Worm (Caenorhabditis elegans): ENCODE results near the gene Y47C4A.1.

The Y47C4A.1 gene

DNA sequence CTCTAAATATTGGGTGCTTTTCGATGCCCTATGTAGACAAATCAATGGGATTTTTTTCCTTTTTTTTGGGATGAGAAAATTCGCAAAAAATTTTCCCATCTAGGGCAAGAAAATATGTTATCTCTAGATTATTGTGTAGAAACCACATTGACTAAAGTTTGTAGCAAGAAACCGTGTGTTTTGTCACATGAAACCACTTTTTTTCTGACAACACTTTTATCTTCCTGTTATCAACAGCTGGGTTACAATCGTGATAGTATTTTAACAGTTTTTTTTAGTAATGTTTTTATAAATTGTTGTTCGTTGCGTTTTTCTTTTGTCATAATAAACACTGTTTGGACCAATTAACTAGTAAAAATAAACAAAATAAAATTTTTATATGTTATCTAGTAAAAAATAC, 26.2 kb upstream of the Y47C4A.1 start:
- no peak for TF ChIP-seq pes-1 (GFP tag; IDR thresholded peaks at IDR 0.05)
- no peak for TF ChIP-seq tbx-11 (GFP tag; IDR thresholded peaks at IDR 0.05)
- no peak for TF ChIP-seq aly-1 (tag; optimal IDR thresholded peaks at IDR 0.05)

DNA sequence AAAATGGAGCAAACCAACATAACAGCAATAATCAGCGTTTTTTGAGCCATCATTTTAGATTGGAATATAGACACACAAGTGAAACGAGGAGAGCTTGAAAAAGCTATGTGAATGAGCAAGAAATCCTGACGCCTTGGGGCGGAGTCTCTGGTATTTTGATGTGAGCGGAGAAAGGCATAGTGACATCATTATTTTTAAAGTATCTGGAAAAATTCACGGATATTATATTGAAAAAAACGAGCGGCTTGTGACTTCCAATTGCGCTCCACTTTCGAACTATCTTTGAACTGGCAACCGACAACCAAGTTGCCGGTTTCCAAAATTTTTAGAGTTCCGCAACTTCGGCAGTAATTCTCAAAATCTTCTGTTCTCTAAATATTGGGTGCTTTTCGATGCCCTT, 25.2 kb upstream of the Y47C4A.1 start, which contains the start of gene nlp-64:
TSS of gene nlp-64 (minus strand) at position 101 of the 400 bp plus-strand sequence.
- TF ChIP-seq flt-1 (GFP tag; IDR thresholded peaks at IDR 0.05) = no peak

DNA sequence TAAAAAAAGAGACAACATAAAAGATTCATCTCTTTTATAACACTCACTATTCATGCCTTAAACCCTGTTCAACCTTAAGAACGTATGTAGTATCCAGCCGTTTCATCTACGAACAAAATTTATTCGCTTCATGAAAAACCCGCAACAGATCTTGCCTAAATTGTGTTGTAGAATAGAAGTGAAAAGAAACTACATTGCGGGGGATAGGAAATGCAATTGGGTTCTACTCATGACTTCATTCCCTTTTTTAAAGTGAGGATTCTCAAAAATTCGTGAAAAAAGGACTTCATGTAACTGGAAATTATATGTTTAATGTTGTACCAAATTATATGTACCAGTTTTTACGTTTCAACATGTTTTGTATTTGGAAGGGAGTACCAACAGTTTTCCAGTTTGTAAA, 23.1 kb upstream of the Y47C4A.1 start:
- TF ChIP-seq ets-7 (tag; optimal IDR thresholded peaks at IDR 0.05) = no peak
- no peak for TF ChIP-seq ceh-13 (GFP tag; optimal IDR thresholded peaks at IDR 0.05)
- no peak for TF ChIP-seq ama-1 (optimal IDR thresholded peaks at IDR 0.05)
- TF ChIP-seq hmg-4 (GFP tag; optimal IDR thresholded peaks at IDR 0.05) = no peak
- TF ChIP-seq ceh-36 (tag; optimal IDR thresholded peaks at IDR 0.05) = no peak
- TF ChIP-seq scrt-1 (GFP tag; IDR thresholded peaks at IDR 0.05) = no peak
- no peak for TF ChIP-seq F13C5.2 (tag; optimal IDR thresholded peaks at IDR 0.05)
- TF ChIP-seq hmbx-1 (tag; optimal IDR thresholded peaks at IDR 0.05) = no peak
- TF ChIP-seq B0310.2 (tag; optimal IDR thresholded peaks at IDR 0.05) = no peak
- TF ChIP-seq flt-1 (GFP tag; IDR thresholded peaks at IDR 0.05) = no peak
- no peak for TF ChIP-seq tra-4 (tag; optimal IDR thresholded peaks at IDR 0.05)
- TF ChIP-seq hnd-1 (tag; optimal IDR thresholded peaks at IDR 0.05) = no peak
- TF ChIP-seq tbx-37 (GFP tag; conservative IDR thresholded peaks at IDR 0.05) = no peak
- no peak for TF ChIP-seq aly-1 (tag; optimal IDR thresholded peaks at IDR 0.05)

DNA sequence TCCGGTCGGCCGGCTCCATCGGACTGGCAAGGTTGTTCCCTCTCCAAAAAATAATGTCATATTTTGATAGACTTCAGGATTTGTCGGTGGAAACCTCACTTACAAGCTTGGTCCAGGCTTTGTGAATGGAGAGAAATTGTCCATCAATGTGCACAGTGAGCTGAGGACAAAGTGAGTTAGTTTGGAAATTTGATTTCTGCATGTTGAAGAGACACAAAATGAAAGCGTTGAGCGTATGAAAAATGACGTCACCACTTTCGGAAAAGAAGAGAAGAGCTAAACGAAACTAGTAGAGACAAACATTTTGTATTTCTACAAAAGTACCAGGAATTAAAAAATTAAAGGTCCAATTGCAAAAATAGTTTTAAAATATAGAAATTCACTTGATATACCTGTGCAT, 19.0 kb upstream of the Y47C4A.1 start:
- no peak for TF ChIP-seq flt-1 (GFP tag; IDR thresholded peaks at IDR 0.05)
- no peak for TF ChIP-seq pes-1 (GFP tag; IDR thresholded peaks at IDR 0.05)
- TF ChIP-seq ets-7 (tag; optimal IDR thresholded peaks at IDR 0.05) = no peak

ce11 chrX:301530-301929, 15.5 kb upstream of the Y47C4A.1 start, which contains the start of gene gcp-2.1:
gcp-2.1 (plus strand) TSS chrX:301830.
- TF ChIP-seq ama-1 (optimal IDR thresholded peaks at IDR 0.05) = no peak
- no peak for TF ChIP-seq pes-1 (GFP tag; IDR thresholded peaks at IDR 0.05)
- no peak for TF ChIP-seq F13C5.2 (tag; optimal IDR thresholded peaks at IDR 0.05)
- TF ChIP-seq tbx-37 (GFP tag; conservative IDR thresholded peaks at IDR 0.05) = no peak
- TF ChIP-seq hmg-4 (GFP tag; optimal IDR thresholded peaks at IDR 0.05) = no peak
- no peak for TF ChIP-seq hmbx-1 (tag; optimal IDR thresholded peaks at IDR 0.05)
- no peak for TF ChIP-seq ceh-13 (GFP tag; optimal IDR thresholded peaks at IDR 0.05)
- TF ChIP-seq flt-1 (GFP tag; IDR thresholded peaks at IDR 0.05) = no peak
- TF ChIP-seq hnd-1 (tag; optimal IDR thresholded peaks at IDR 0.05) = no peak
- TF ChIP-seq scrt-1 (GFP tag; IDR thresholded peaks at IDR 0.05) = no peak
- no peak for TF ChIP-seq tra-4 (tag; optimal IDR thresholded peaks at IDR 0.05)
- no peak for TF ChIP-seq aly-1 (tag; optimal IDR thresholded peaks at IDR 0.05)
- no peak for TF ChIP-seq tbx-11 (GFP tag; IDR thresholded peaks at IDR 0.05)
- TF ChIP-seq ceh-36 (tag; optimal IDR thresholded peaks at IDR 0.05) = no peak
- TF ChIP-seq B0310.2 (tag; optimal IDR thresholded peaks at IDR 0.05) = no peak
- TF ChIP-seq sea-1 (GFP tag; conservative IDR thresholded peaks at IDR 0.05) = no peak

ce11 chrX:300250-300649, 14.2 kb upstream of the Y47C4A.1 start:
- TF ChIP-seq tra-4 (tag; optimal IDR thresholded peaks at IDR 0.05) = no peak
- TF ChIP-seq tbx-11 (GFP tag; IDR thresholded peaks at IDR 0.05) = no peak
- TF ChIP-seq ceh-13 (GFP tag; optimal IDR thresholded peaks at IDR 0.05) = no peak
- TF ChIP-seq ceh-36 (tag; optimal IDR thresholded peaks at IDR 0.05) = no peak
- no peak for TF ChIP-seq hnd-1 (tag; optimal IDR thresholded peaks at IDR 0.05)
- TF ChIP-seq ama-1 (optimal IDR thresholded peaks at IDR 0.05) = no peak
- no peak for TF ChIP-seq flt-1 (GFP tag; IDR thresholded peaks at IDR 0.05)
- TF ChIP-seq tbx-37 (GFP tag; conservative IDR thresholded peaks at IDR 0.05) = no peak
- TF ChIP-seq B0310.2 (tag; optimal IDR thresholded peaks at IDR 0.05) = no peak
- no peak for TF ChIP-seq F13C5.2 (tag; optimal IDR thresholded peaks at IDR 0.05)
- TF ChIP-seq hmg-4 (GFP tag; optimal IDR thresholded peaks at IDR 0.05) = no peak
- TF ChIP-seq scrt-1 (GFP tag; IDR thresholded peaks at IDR 0.05) = no peak
- TF ChIP-seq sea-1 (GFP tag; conservative IDR thresholded peaks at IDR 0.05) = no peak
- TF ChIP-seq pes-1 (GFP tag; IDR thresholded peaks at IDR 0.05) = no peak
- TF ChIP-seq aly-1 (tag; optimal IDR thresholded peaks at IDR 0.05) = no peak
- TF ChIP-seq hmbx-1 (tag; optimal IDR thresholded peaks at IDR 0.05) = no peak
- no peak for TF ChIP-seq ets-7 (tag; optimal IDR thresholded peaks at IDR 0.05)

DNA sequence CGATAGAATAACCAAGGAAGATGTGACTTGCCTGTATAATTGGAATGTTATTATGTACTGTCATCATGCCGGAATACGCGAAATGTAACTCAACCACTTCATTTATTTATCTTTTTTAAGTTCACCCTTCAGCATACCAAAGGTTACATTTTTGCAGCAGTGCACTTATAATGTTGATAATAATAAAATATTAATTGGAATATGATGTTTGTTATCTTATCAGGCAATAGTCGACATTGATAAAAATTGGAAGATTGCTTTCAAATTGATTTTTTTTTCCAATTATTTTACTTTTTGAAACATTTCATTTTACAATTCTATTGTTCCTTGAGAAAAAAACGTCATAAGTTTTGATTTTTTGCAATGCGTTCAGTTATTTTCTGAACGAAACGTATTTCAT, 13.1 kb upstream of the Y47C4A.1 start:
- TF ChIP-seq scrt-1 (GFP tag; IDR thresholded peaks at IDR 0.05) (no peak), hmbx-1 (tag; optimal IDR thresholded peaks at IDR 0.05) (no peak), ama-1 (optimal IDR thresholded peaks at IDR 0.05) (no peak), pes-1 (GFP tag; IDR thresholded peaks at IDR 0.05) (no peak), tbx-11 (GFP tag; IDR thresholded peaks at IDR 0.05) (no peak), tbx-37 (GFP tag; conservative IDR thresholded peaks at IDR 0.05) (no peak), tra-4 (tag; optimal IDR thresholded peaks at IDR 0.05) (no peak), aly-1 (tag; optimal IDR thresholded peaks at IDR 0.05) (no peak), hmg-4 (GFP tag; optimal IDR thresholded peaks at IDR 0.05) (no peak), hnd-1 (tag; optimal IDR thresholded peaks at IDR 0.05) (no peak), flt-1 (GFP tag; IDR thresholded peaks at IDR 0.05) (no peak), ets-7 (tag; optimal IDR thresholded peaks at IDR 0.05) (no peak), ceh-36 (tag; optimal IDR thresholded peaks at IDR 0.05) (no peak), sea-1 (GFP tag; conservative IDR thresholded peaks at IDR 0.05) (no peak), F13C5.2 (tag; optimal IDR thresholded peaks at IDR 0.05) (no peak), B0310.2 (tag; optimal IDR thresholded peaks at IDR 0.05) (no peak)

ce11 chrX:296934-297333, 10.9 kb upstream of the Y47C4A.1 start, which contains the start of gene R57.2:
R57.2 (plus strand) TSS chrX:297234.
- TF ChIP-seq pes-1 (GFP tag; IDR thresholded peaks at IDR 0.05) (no peak), tra-4 (tag; optimal IDR thresholded peaks at IDR 0.05) (no peak), sea-1 (GFP tag; conservative IDR thresholded peaks at IDR 0.05) (no peak), scrt-1 (GFP tag; IDR thresholded peaks at IDR 0.05) (no peak), F13C5.2 (tag; optimal IDR thresholded peaks at IDR 0.05) (no peak), hmbx-1 (tag; optimal IDR thresholded peaks at IDR 0.05) (no peak), B0310.2 (tag; optimal IDR thresholded peaks at IDR 0.05) (no peak)
